Worm (Caenorhabditis elegans) whole organism, L1 larva: ENCODE results near the gene lir-3.

Source experiments
- C34B4.2 ChIP-seq: sonication (generic microtip); optimal IDR thresholded peaks from 2 replicates; lab custom pipeline; 2017; ENCODE audit warnings: mild to moderate bottlenecking, missing genetic modification characterization, missing compliant biosample characterization
- Y116A8C.19 ChIP-seq: sonication (generic microtip); optimal IDR thresholded peaks from 2 replicates; lab custom pipeline; 2016; ENCODE audit warnings: missing compliant biosample characterization, missing genetic modification characterization, borderline replicate concordance
- ama-1 ChIP-seq: fragments of 150-350 bp; optimal IDR thresholded peaks from 2 replicates; lab custom pipeline; 2014
- ceh-63 ChIP-seq: fragments of 200-800 bp; sonication (Bioruptor generic); optimal IDR thresholded peaks from 2 replicates; lab custom pipeline; 2018; ENCODE audit warnings: mild to moderate bottlenecking, missing genetic modification characterization, missing compliant biosample characterization
- ceh-82 ChIP-seq, 3 experiments: fragments of 150-350 bp in 1 of 3; sonication (generic microtip) in 2 of 3; optimal IDR thresholded peaks; 2 replicates each; lab custom pipeline; 2014 to 2017; ENCODE audit warnings: missing biosample characterization in 3 of 3, missing genetic modification characterization in 3 of 3
- ceh-90 ChIP-seq: sonication (generic microtip); optimal IDR thresholded peaks from 2 replicates; lab custom pipeline; 2016; ENCODE audit warnings: missing genetic modification characterization, missing compliant biosample characterization
- ces-1 ChIP-seq: fragments of 150-350 bp; optimal IDR thresholded peaks from 2 replicates; lab custom pipeline; 2014; ENCODE audit warnings: missing biosample characterization, missing genetic modification reagents, missing genetic modification characterization
- dpl-1 ChIP-seq, 3 experiments: fragments of 150-350 bp in 2 of 3; sonication (generic microtip) in 1 of 3; optimal IDR thresholded peaks; 2 replicates each; lab custom pipeline; 2014 to 2017; ENCODE audit warnings: missing biosample characterization in 3 of 3, missing genetic modification characterization in 3 of 3, missing genetic modification reagents in 3 of 3
- dsc-1 ChIP-seq: sonication (generic microtip); optimal IDR thresholded peaks from 2 replicates; lab custom pipeline; 2016; ENCODE audit warnings: mild to moderate bottlenecking, missing genetic modification characterization, missing compliant biosample characterization
- efl-1 ChIP-seq, 4 experiments: fragments of 150-350 bp; optimal IDR thresholded peaks in 3 of 4; peaks in 1 of 4; 1 replicate in 1 of 4; 2 replicates in 3 of 4; lab custom pipeline; 2014; ENCODE audit warnings: missing biosample characterization in 2 of 4, missing genetic modification characterization in 2 of 4, missing genetic modification reagents in 2 of 4
- efl-3 ChIP-seq: fragments of 200-800 bp; sonication (Bioruptor generic); optimal IDR thresholded peaks from 2 replicates; lab custom pipeline; 2018; ENCODE audit warnings: mild to moderate bottlenecking, missing genetic modification characterization, missing compliant biosample characterization
- egl-13 ChIP-seq: sonication (generic microtip); optimal IDR thresholded peaks from 2 replicates; lab custom pipeline; 2016; ENCODE audit warnings: missing genotype, missing genetic modification reagents, missing genetic modification characterization, missing compliant biosample characterization
- elt-2 ChIP-seq: sonication (generic microtip); optimal IDR thresholded peaks from 2 replicates; lab custom pipeline; 2016; ENCODE audit warnings: missing genetic modification characterization, mild to moderate bottlenecking, inconsistent platforms, missing compliant biosample characterization, missing genetic modification reagents
- fkh-8 ChIP-seq: sonication (generic microtip); optimal IDR thresholded peaks from 2 replicates; lab custom pipeline; 2016; ENCODE audit warnings: mild to moderate bottlenecking, missing genetic modification characterization, missing compliant biosample characterization
- hlh-17 ChIP-seq: fragments of 200-800 bp; sonication (Bioruptor generic); optimal IDR thresholded peaks from 2 replicates; lab custom pipeline; 2018; ENCODE audit warnings: missing genetic modification characterization, mild to moderate bottlenecking, missing compliant biosample characterization, moderate library complexity, borderline replicate concordance
- hlh-4 ChIP-seq: sonication (generic microtip); optimal IDR thresholded peaks from 2 replicates; lab custom pipeline; 2016; ENCODE audit warnings: mild to moderate bottlenecking, missing genetic modification characterization, missing compliant biosample characterization
- irx-1 ChIP-seq: sonication (generic microtip); optimal IDR thresholded peaks from 2 replicates; lab custom pipeline; 2016; ENCODE audit warnings: missing genetic modification characterization, missing compliant biosample characterization
- jun-1 ChIP-seq: fragments of 150-350 bp; optimal IDR thresholded peaks from 2 replicates; lab custom pipeline; 2014; ENCODE audit warnings: missing biosample characterization, missing genetic modification reagents, missing genetic modification characterization
- lin-14 ChIP-seq: fragments of 200-800 bp; sonication (Bioruptor generic); optimal IDR thresholded peaks from 2 replicates; lab custom pipeline; 2018; ENCODE audit warnings: mild to moderate bottlenecking, missing genetic modification characterization, moderate library complexity, missing compliant biosample characterization
- lin-35 ChIP-seq, 2 experiments: fragments of 150-350 bp; optimal IDR thresholded peaks; 2 replicates each; lab custom pipeline; 2014; ENCODE audit warnings: missing biosample characterization in 2 of 2, missing genetic modification characterization in 2 of 2, missing genetic modification reagents in 2 of 2
- lin-39 ChIP-seq: fragments of 150-350 bp; optimal IDR thresholded peaks from 2 replicates; lab custom pipeline; 2014; ENCODE audit warnings: missing biosample characterization, missing genetic modification reagents, missing genetic modification characterization
- nhr-19 ChIP-seq: fragments of 200-800 bp; sonication (Bioruptor generic); conservative IDR thresholded peaks from 2 replicates; pipeline ENCODE4 v1.3.6; 2022; ENCODE audit warnings: missing genetic modification characterization, missing compliant biosample characterization
- nhr-20 ChIP-seq: sonication (generic microtip); optimal IDR thresholded peaks from 2 replicates; lab custom pipeline; 2016; ENCODE audit warnings: mild to moderate bottlenecking, missing genetic modification characterization, missing compliant biosample characterization
- nhr-28 ChIP-seq: fragments of 150-350 bp; optimal IDR thresholded peaks from 2 replicates; lab custom pipeline; 2014; ENCODE audit warnings: missing biosample characterization, missing genetic modification characterization
- nhr-71 ChIP-seq: sonication (generic microtip); optimal IDR thresholded peaks from 2 replicates; lab custom pipeline; 2016; ENCODE audit warnings: mild to moderate bottlenecking, missing genetic modification characterization, moderate library complexity, missing compliant biosample characterization
- nhr-76 ChIP-seq: sonication (generic microtip); optimal IDR thresholded peaks from 2 replicates; lab custom pipeline; 2017; ENCODE audit warnings: missing biosample characterization, missing genetic modification characterization
- nhr-77 ChIP-seq: fragments of 150-350 bp; optimal IDR thresholded peaks from 2 replicates; lab custom pipeline; 2014; ENCODE audit warnings: missing biosample characterization, missing genetic modification characterization
- nhr-85 ChIP-seq: sonication (generic microtip); peaks from one replicate; lab custom pipeline; 2016; ENCODE audit warnings: missing genetic modification characterization, inconsistent platforms, missing compliant biosample characterization
- rnt-1 ChIP-seq: sonication (generic microtip); optimal IDR thresholded peaks from 2 replicates; lab custom pipeline; 2016; ENCODE audit warnings: mild to moderate bottlenecking, missing genetic modification characterization, moderate library complexity, missing compliant biosample characterization
- skn-1 ChIP-seq: fragments of 150-350 bp; optimal IDR thresholded peaks from 2 replicates; lab custom pipeline; 2014; ENCODE audit warnings: missing biosample characterization, missing genetic modification characterization
- snu-23 ChIP-seq: sonication (generic microtip); optimal IDR thresholded peaks from 2 replicates; lab custom pipeline; 2016; ENCODE audit warnings: missing genetic modification characterization, missing compliant biosample characterization
- sox-4 ChIP-seq: sonication (generic microtip); optimal IDR thresholded peaks from 2 replicates; lab custom pipeline; 2016; ENCODE audit warnings: missing genetic modification characterization, missing compliant biosample characterization
- sup-37 ChIP-seq: fragments of 200-800 bp; sonication (Bioruptor generic); optimal IDR thresholded peaks from 2 replicates; lab custom pipeline; 2018; ENCODE audit warnings: mild to moderate bottlenecking, missing genetic modification characterization, missing compliant biosample characterization
- swsn-7 ChIP-seq: sonication (generic microtip); optimal IDR thresholded peaks from 2 replicates; lab custom pipeline; 2016; ENCODE audit warnings: missing genetic modification characterization, missing compliant biosample characterization
- tbx-2 ChIP-seq: sonication (generic microtip); optimal IDR thresholded peaks from 2 replicates; lab custom pipeline; 2016; ENCODE audit warnings: missing genetic modification characterization, missing compliant biosample characterization
- unc-130 ChIP-seq: fragments of 150-350 bp; optimal IDR thresholded peaks from 2 replicates; lab custom pipeline; 2017; ENCODE audit warnings: missing biosample characterization, missing genetic modification characterization, inconsistent platforms
- unc-30 ChIP-seq: sonication (generic microtip); optimal IDR thresholded peaks from 2 replicates; lab custom pipeline; 2017; ENCODE audit warnings: missing biosample characterization, missing genetic modification characterization
- unc-98 ChIP-seq: fragments of 200-800 bp; sonication (Bioruptor generic); IDR thresholded peaks from 2 replicates; pipeline ENCODE4 v1.3.6; 2022; ENCODE audit warnings: missing genetic modification characterization, missing compliant biosample characterization
- zag-1 ChIP-seq: fragments of 150-350 bp; optimal IDR thresholded peaks from 2 replicates; lab custom pipeline; 2014; ENCODE audit warnings: missing biosample characterization, missing genetic modification characterization

The lir-3 gene

ce11 chrII:11185728-11186127 is 1.1 kb upstream of the lir-3 start, which contains the start of gene sfxn-1.2:
sfxn-1.2 (plus strand) TSS chrII:11186028.
- no peak for TF ChIP-seq unc-98 (GFP tag; lab: Robert Waterston, UW)
- no peak for TF ChIP-seq ceh-90 (tag; lab: Kevin White, UChicago)
- no peak for TF ChIP-seq hlh-17 (GFP tag; lab: Kevin White, UChicago)
- no peak for TF ChIP-seq lin-39 (tag; lab: Kevin White, UChicago)
- no peak for TF ChIP-seq irx-1 (tag; lab: Kevin White, UChicago)
- TF ChIP-seq swsn-7 (tag; lab: Kevin White, UChicago), result no peak
- TF ChIP-seq ceh-63 (GFP tag; lab: Kevin White, UChicago), result no peak
- TF ChIP-seq nhr-85 (tag; lab: Kevin White, UChicago), result no peak
- TF ChIP-seq C34B4.2 (tag; lab: Kevin White, UChicago), result no peak
- no peak for TF ChIP-seq sup-37
- no peak for TF ChIP-seq unc-130 (tag; lab: Kevin White, UChicago)
- TF ChIP-seq sox-4 (tag; lab: Kevin White, UChicago), result no peak
- TF ChIP-seq Y116A8C.19, result no peak
- no peak for TF ChIP-seq efl-3
- no peak for TF ChIP-seq ama-1 (lab: Kevin White, UChicago)
- no peak for TF ChIP-seq nhr-19 (GFP tag; lab: Robert Waterston, UW)
- TF ChIP-seq zag-1 (tag; lab: Kevin White, UChicago), result no peak
- TF ChIP-seq ceh-82 (tag; optimal IDR thresholded peaks at IDR 0.05; lab: Kevin White, UChicago), result no peak

ce11 chrII:11181250-11181704 is 3.3 kb downstream of the lir-3 start, which contains the start of gene bigr-1:
bigr-1 (plus strand) TSS chrII:11181654.
- TF ChIP-seq nhr-77 (tag; lab: Kevin White, UChicago) (no peak), tbx-2 (tag; lab: Kevin White, UChicago) (peak; percentile 2), nhr-19 (GFP tag; lab: Robert Waterston, UW) (0 out of 2 replicates have a peak, but pooled peaks have one; percentile 4), lin-14 (GFP tag; lab: Kevin White, UChicago) (peak; percentile 45), nhr-85 (tag; lab: Kevin White, UChicago) (peak; percentile 63), ceh-82 (tag; optimal IDR thresholded peaks at IDR 0.05; lab: Kevin White, UChicago) (peak in 1 of 3 experiments; percentile 3), elt-2 (tag; lab: Kevin White, UChicago) (peak; percentile 9), nhr-76 (tag; lab: Kevin White, UChicago) (no peak), nhr-71 (tag; lab: Kevin White, UChicago) (peak; percentile 37), hlh-4 (tag; lab: Kevin White, UChicago) (no peak), unc-30 (no peak), fkh-8 (tag; lab: Kevin White, UChicago) (peak; percentile 44), snu-23 (GFP tag; lab: Kevin White, UChicago) (peak; percentile 25), nhr-20 (peak; percentile 51), lin-35 (GFP tag; optimal IDR thresholded peaks at IDR 0.05; lab: Kevin White, UChicago) (peak in 1 of 2 experiments; percentile 27)

ce11 chrII:11178737-11179136 is 5.9 kb downstream of the lir-3 start:
- no peak for TF ChIP-seq ces-1 (GFP tag; lab: Kevin White, UChicago)
- TF ChIP-seq dsc-1 (tag; lab: Kevin White, UChicago), result no peak
- peak; percentile 61 for TF ChIP-seq nhr-85 (tag; lab: Kevin White, UChicago)
- TF ChIP-seq jun-1, result no peak

ce11 chrII:11177376-11177775 is 7.2 kb downstream of the lir-3 start, which contains the start of gene F37H8.6:
F37H8.6 (minus strand) TSS chrII:11177476.
- no peak for TF ChIP-seq nhr-28 (tag; lab: Kevin White, UChicago)
- no peak for TF ChIP-seq lin-14 (GFP tag; lab: Kevin White, UChicago)

ce11 chrII:11176441-11176840 is 8.2 kb downstream of the lir-3 start:
- TF ChIP-seq ceh-90 (tag; lab: Kevin White, UChicago), result peak; percentile 10
- peak; percentile 15 for TF ChIP-seq nhr-71 (tag; lab: Kevin White, UChicago)
- TF ChIP-seq rnt-1 (tag; lab: Kevin White, UChicago), result peak; percentile 49
- no peak for TF ChIP-seq C34B4.2 (tag; lab: Kevin White, UChicago)
- TF ChIP-seq dpl-1 (GFP tag; optimal IDR thresholded peaks at IDR 0.05; lab: Kevin White, UChicago), result peak in 1 of 3 experiments; percentile 3
- TF ChIP-seq efl-1 (optimal IDR thresholded peaks at IDR 0.05; lab: Kevin White, UChicago), result no peak
- peak in 1 of 2 experiments; percentile 73 for TF ChIP-seq efl-1 (GFP tag; optimal IDR thresholded peaks at IDR 0.05 in 1 of 2; lab: Kevin White, UChicago)
- TF ChIP-seq skn-1, result peak; percentile 1
- TF ChIP-seq egl-13 (tag; lab: Kevin White, UChicago), result no peak
